Worm (Caenorhabditis elegans): ENCODE data around the gene T24B8.4.

The T24B8.4 gene

DNA sequence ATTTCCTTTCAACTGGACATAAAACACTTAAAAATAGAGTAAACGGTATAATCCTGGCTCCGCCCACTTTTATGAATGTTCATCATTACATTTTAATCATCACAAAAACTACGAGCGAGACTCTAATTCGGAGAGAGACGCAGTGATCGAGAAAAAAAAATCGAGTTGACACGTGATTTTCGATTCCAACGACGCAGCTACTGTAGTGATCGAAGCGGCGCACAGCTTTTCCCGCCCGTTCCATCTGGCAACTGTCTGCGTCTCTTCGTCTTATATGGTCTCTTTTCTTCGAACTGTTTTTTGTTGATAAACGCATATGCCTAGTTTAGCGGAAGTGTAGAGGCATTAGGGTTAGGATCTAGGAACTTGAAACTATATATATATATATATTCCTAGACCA is 43.1 kb upstream of the T24B8.4 start:
- no peak for TF ChIP-seq nhr-28 (tag; optimal IDR thresholded peaks at IDR 0.05)

DNA sequence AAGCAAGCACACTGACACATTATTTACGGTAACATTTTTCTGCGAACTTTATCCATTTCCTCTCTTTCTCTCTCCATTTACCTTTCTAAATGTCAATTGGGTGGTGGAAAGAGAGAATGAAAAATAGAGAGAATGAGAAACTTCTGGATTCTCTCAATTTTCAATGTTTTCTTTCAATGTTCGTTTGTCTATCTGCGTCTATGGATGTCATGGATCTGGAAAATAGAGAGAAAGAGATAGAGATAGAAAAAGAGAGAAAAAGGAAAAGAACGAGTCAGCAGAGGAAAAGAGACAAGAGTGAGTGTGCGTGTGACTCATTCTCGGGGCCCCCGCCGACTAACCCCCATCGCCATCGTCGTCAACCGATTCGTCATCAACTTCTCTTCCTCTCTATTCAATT is 42.2 kb upstream of the T24B8.4 start, which contains the start of gene jun-1:
jun-1 (plus strand) TSS at position 307 of the 400 bp plus-strand sequence.
- TF ChIP-seq unc-62 (GFP tag; optimal IDR thresholded peaks at IDR 0.05) (peak; percentile 89), tbx-8 (GFP tag; optimal IDR thresholded peaks at IDR 0.05) (no peak), lin-32 (GFP tag; optimal IDR thresholded peaks at IDR 0.05) (no peak), cnd-1 (tag; optimal IDR thresholded peaks at IDR 0.05) (no peak), sptf-1 (tag; optimal IDR thresholded peaks at IDR 0.05) (no peak), ceh-43 (GFP tag; optimal IDR thresholded peaks at IDR 0.05) (no peak), snpc-4 (tag; optimal IDR thresholded peaks at IDR 0.05) (no peak), nhr-237 (tag; optimal IDR thresholded peaks at IDR 0.05) (peak; percentile 95), hlh-1 (tag; optimal IDR thresholded peaks at IDR 0.05) (no peak), nhr-12 (tag; optimal IDR thresholded peaks at IDR 0.05) (no peak), zip-8 (tag; optimal IDR thresholded peaks at IDR 0.05) (no peak), M03D4.4 (tag; optimal IDR thresholded peaks at IDR 0.05) (no peak), ham-2 (GFP tag; optimal IDR thresholded peaks at IDR 0.05) (no peak), bed-3 (GFP tag; optimal IDR thresholded peaks at IDR 0.05) (no peak), unc-120 (tag; optimal IDR thresholded peaks at IDR 0.05; ENCODE audit: poor library complexity, severe bottlenecking) (peak; percentile 83), mep-1 (tag; optimal IDR thresholded peaks at IDR 0.05) (peak; percentile 19), lsy-2 (tag; optimal IDR thresholded peaks at IDR 0.05) (peak; percentile 48), drap-1 (GFP tag; optimal IDR thresholded peaks at IDR 0.05) (no peak), ceh-83 (GFP tag; optimal IDR thresholded peaks at IDR 0.05) (no peak), pha-4 (tag; optimal IDR thresholded peaks at IDR 0.05) (peak; percentile 35), nhr-2 (tag; optimal IDR thresholded peaks at IDR 0.05) (no peak), flh-1 (GFP tag; optimal IDR thresholded peaks at IDR 0.05) (no peak), ces-1 (GFP tag; optimal IDR thresholded peaks at IDR 0.05) (peak; percentile 76), mls-2 (tag; optimal IDR thresholded peaks at IDR 0.05) (peak; percentile 32), ztf-11 (tag; optimal IDR thresholded peaks at IDR 0.05) (no peak), nhr-76 (tag; optimal IDR thresholded peaks at IDR 0.05) (no peak), blmp-1 (tag; optimal IDR thresholded peaks at IDR 0.05) (no peak), elt-1 (tag; optimal IDR thresholded peaks at IDR 0.05; ENCODE audit: borderline replicate concordance, insufficient read depth) (no peak), ceh-39 (tag; optimal IDR thresholded peaks at IDR 0.05) (no peak), lin-13 (tag; optimal IDR thresholded peaks at IDR 0.05) (no peak), mab-5 (tag; optimal IDR thresholded peaks at IDR 0.05) (no peak), elt-3 (tag; optimal IDR thresholded peaks at IDR 0.05) (no peak), sem-2 (GFP tag; optimal IDR thresholded peaks at IDR 0.05) (no peak), nhr-28 (tag; optimal IDR thresholded peaks at IDR 0.05) (no peak), unc-39 (tag; optimal IDR thresholded peaks at IDR 0.05) (no peak)

DNA sequence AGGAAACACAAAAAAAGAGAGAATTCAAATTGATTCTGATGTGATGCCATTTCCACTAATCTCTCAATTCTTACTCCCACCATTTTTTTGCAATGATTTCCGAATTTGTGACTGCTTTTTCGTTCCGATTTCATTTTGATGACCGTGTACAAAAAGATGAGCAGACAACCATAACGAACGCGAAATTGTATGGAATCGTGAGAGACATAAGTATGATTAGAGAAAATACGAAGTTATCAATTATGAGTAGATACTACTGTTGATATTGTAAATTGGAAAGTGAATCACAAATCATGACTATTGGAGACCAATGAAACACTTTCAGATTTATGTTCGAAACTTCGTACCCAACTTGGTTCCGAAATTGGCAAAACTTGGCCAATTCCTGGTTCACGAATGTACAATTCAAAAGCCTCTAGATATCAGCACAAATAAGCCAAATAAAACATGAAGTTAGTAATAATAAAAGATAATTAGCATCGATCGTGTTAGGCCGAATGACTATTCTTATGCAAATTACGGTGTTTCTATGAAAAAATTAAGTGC is 40.9 kb upstream of the T24B8.4 start:
- TF ChIP-seq mab-5 (tag; optimal IDR thresholded peaks at IDR 0.05) (no peak), ceh-83 (GFP tag; optimal IDR thresholded peaks at IDR 0.05) (no peak), snpc-4 (tag; optimal IDR thresholded peaks at IDR 0.05) (no peak), lsy-2 (tag; optimal IDR thresholded peaks at IDR 0.05) (no peak), ceh-39 (tag; optimal IDR thresholded peaks at IDR 0.05) (no peak), M03D4.4 (tag; optimal IDR thresholded peaks at IDR 0.05) (no peak)

DNA sequence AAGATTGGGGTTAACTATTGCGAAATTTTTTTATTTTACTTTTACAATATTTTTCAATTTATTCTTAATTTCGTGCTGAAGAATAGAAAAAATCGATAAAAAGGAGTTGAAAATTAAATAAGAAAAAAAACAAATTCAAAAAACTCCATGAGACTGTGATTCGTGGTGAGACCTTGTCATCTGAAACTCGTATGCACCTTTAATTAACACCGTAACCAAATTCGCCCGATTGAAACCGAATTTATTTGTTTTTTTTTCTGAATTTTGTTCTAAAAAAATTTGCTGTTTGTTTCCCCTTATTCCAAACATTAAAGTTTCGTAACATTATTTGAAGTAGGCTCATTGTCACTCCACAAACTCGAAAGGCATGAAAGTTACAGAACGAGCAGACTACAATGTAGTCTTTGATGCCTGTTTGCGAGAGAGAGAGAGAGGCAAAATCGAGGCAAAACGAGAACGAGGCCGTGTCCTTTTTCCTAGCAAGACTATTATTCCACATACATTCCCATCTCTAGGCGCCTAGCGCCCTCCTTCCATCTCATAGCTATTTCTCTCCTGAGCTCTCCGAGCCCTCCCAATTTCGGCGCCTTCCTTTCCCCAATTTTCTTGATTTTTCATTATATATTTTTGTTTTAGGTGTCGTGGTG is 38.4 kb upstream of the T24B8.4 start, which contains the start of gene T24H10.4:
T24H10.4 (plus strand) TSS at position 630 of the 647 bp plus-strand sequence.
- no peak for TF ChIP-seq nhr-28 (tag; optimal IDR thresholded peaks at IDR 0.05)
- no peak for TF ChIP-seq mab-5 (tag; optimal IDR thresholded peaks at IDR 0.05)
- TF ChIP-seq unc-120 (tag; optimal IDR thresholded peaks at IDR 0.05; ENCODE audit: poor library complexity, severe bottlenecking): no peak
- TF ChIP-seq nhr-237 (tag; optimal IDR thresholded peaks at IDR 0.05): no peak
- peak; percentile 19 for TF ChIP-seq ces-1 (GFP tag; optimal IDR thresholded peaks at IDR 0.05)
- TF ChIP-seq ceh-83 (GFP tag; optimal IDR thresholded peaks at IDR 0.05): no peak
- TF ChIP-seq tbx-8 (GFP tag; optimal IDR thresholded peaks at IDR 0.05): no peak

All from whole organism, mixed stage, embryonic.